Worm (Caenorhabditis elegans): ENCODE results near the gene mam-5.

mam-5 gene

ce11 chrV:9927381-9927780 lies 25.1 kb upstream of the mam-5 start:
- no peak for TF ChIP-seq sem-2 (GFP tag; optimal IDR thresholded peaks at IDR 0.05)
- TF ChIP-seq cnd-1 (tag; optimal IDR thresholded peaks at IDR 0.05), result no peak
- TF ChIP-seq snpc-4 (tag; optimal IDR thresholded peaks at IDR 0.05), result no peak
- no peak for TF ChIP-seq ceh-83 (GFP tag; optimal IDR thresholded peaks at IDR 0.05)
- TF ChIP-seq ztf-11 (tag; optimal IDR thresholded peaks at IDR 0.05), result no peak
- no peak for TF ChIP-seq lin-32 (GFP tag; optimal IDR thresholded peaks at IDR 0.05)
- no peak for TF ChIP-seq mls-2 (tag; optimal IDR thresholded peaks at IDR 0.05)
- no peak for TF ChIP-seq nhr-237 (tag; optimal IDR thresholded peaks at IDR 0.05)

DNA sequence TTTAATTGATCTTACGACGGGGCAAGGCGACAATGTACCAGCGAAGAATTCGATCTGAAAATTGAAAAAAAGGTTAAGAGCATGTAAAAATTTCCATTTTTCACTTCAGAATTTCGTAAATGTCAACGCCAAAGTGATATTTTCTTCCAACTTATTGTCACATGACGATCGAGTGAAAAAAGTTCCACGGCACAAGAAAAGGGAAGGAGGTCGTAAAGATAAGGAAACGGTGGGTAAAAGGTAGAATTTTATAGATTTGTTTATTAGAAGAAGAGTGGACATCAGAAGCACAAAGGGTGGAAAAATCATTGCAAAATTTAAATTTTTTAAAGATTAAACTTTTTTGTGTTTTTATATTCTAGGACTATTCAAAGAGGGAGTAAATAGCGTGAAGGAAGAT lies 24.5 kb upstream of the mam-5 start:
- TF ChIP-seq ceh-39 (tag; optimal IDR thresholded peaks at IDR 0.05) (no peak), pha-4 (tag; optimal IDR thresholded peaks at IDR 0.05) (no peak), flh-1 (GFP tag; optimal IDR thresholded peaks at IDR 0.05) (no peak), unc-62 (GFP tag; optimal IDR thresholded peaks at IDR 0.05) (no peak), mep-1 (tag; optimal IDR thresholded peaks at IDR 0.05) (no peak), nhr-76 (tag; optimal IDR thresholded peaks at IDR 0.05) (no peak), ces-1 (GFP tag; optimal IDR thresholded peaks at IDR 0.05) (no peak), tbx-8 (GFP tag; optimal IDR thresholded peaks at IDR 0.05) (no peak), mls-2 (tag; optimal IDR thresholded peaks at IDR 0.05) (no peak), elt-1 (tag; optimal IDR thresholded peaks at IDR 0.05; ENCODE audit: borderline replicate concordance, insufficient read depth) (no peak)

ce11 chrV:9930612-9931065 lies 21.9 kb upstream of the mam-5 start, which contains the start of the genes rmh-2 and suds-3:
Gene rmh-2 (minus strand): TSS chrV:9930775.
Gene suds-3 (plus strand): TSS chrV:9931015.
- TF ChIP-seq flh-1 (GFP tag; optimal IDR thresholded peaks at IDR 0.05) (no peak), ceh-43 (GFP tag; optimal IDR thresholded peaks at IDR 0.05) (no peak), sptf-1 (tag; optimal IDR thresholded peaks at IDR 0.05) (peak; percentile 0), M03D4.4 (tag; optimal IDR thresholded peaks at IDR 0.05) (peak; percentile 13), lsy-2 (tag; optimal IDR thresholded peaks at IDR 0.05) (peak; percentile 21), mep-1 (tag; optimal IDR thresholded peaks at IDR 0.05) (peak; percentile 66)

ce11 chrV:9937435-9937834 lies 15.1 kb upstream of the mam-5 start, which contains the start of gene srj-33:
Gene srj-33 (minus strand): TSS chrV:9937535.
- no peak for TF ChIP-seq nhr-2 (tag; optimal IDR thresholded peaks at IDR 0.05)
- no peak for TF ChIP-seq unc-39 (tag; optimal IDR thresholded peaks at IDR 0.05)
- no peak for TF ChIP-seq mls-2 (tag; optimal IDR thresholded peaks at IDR 0.05)
- no peak for TF ChIP-seq ham-2 (GFP tag; optimal IDR thresholded peaks at IDR 0.05)
- TF ChIP-seq lin-32 (GFP tag; optimal IDR thresholded peaks at IDR 0.05), result no peak
- no peak for TF ChIP-seq tbx-8 (GFP tag; optimal IDR thresholded peaks at IDR 0.05)
- no peak for TF ChIP-seq ceh-43 (GFP tag; optimal IDR thresholded peaks at IDR 0.05)
- no peak for TF ChIP-seq ztf-11 (tag; optimal IDR thresholded peaks at IDR 0.05)
- no peak for TF ChIP-seq unc-120 (tag; optimal IDR thresholded peaks at IDR 0.05; ENCODE audit: poor library complexity, severe bottlenecking)
- no peak for TF ChIP-seq blmp-1 (tag; optimal IDR thresholded peaks at IDR 0.05)
- TF ChIP-seq ceh-83 (GFP tag; optimal IDR thresholded peaks at IDR 0.05), result no peak
- no peak for TF ChIP-seq ces-1 (GFP tag; optimal IDR thresholded peaks at IDR 0.05)
- TF ChIP-seq snpc-4 (tag; optimal IDR thresholded peaks at IDR 0.05), result no peak
- no peak for TF ChIP-seq lsy-2 (tag; optimal IDR thresholded peaks at IDR 0.05)
- TF ChIP-seq lin-13 (tag; optimal IDR thresholded peaks at IDR 0.05), result no peak
- TF ChIP-seq ceh-39 (tag; optimal IDR thresholded peaks at IDR 0.05), result no peak
- no peak for TF ChIP-seq nhr-12 (tag; optimal IDR thresholded peaks at IDR 0.05)

- no peak for TF ChIP-seq nhr-12 (tag; optimal IDR thresholded peaks at IDR 0.05)
- TF ChIP-seq lsy-2 (tag; optimal IDR thresholded peaks at IDR 0.05), result no peak
- TF ChIP-seq ceh-43 (GFP tag; optimal IDR thresholded peaks at IDR 0.05), result no peak
- no peak for TF ChIP-seq drap-1 (GFP tag; optimal IDR thresholded peaks at IDR 0.05)
- no peak for TF ChIP-seq ham-2 (GFP tag; optimal IDR thresholded peaks at IDR 0.05)
- TF ChIP-seq unc-62 (GFP tag; optimal IDR thresholded peaks at IDR 0.05), result no peak
- TF ChIP-seq elt-1 (tag; optimal IDR thresholded peaks at IDR 0.05; ENCODE audit: borderline replicate concordance, insufficient read depth), result no peak
These were observed 9.5 kb upstream of the mam-5 start, which contains the start of gene fipr-12 for ce11 chrV:9943039-9943438. Gene fipr-12 (plus strand): TSS chrV:9943339.

DNA sequence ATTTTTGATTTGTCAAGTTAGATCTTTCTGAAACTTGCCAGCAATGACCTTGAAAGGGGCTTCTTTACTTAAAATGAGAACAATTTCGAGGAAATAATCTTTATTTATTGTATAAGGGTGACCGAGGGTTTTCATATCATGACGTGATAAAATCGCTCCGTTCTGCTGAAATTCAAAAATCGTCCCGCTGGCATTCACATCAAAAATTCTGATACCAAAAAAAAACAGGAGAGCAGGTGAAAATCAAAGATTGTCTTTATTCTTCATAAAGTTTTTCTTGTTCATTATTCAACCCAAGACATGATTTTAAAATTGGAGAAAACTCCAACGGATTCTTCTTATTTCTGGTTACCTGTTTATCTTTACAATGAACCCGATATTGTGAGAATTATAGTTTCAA lies 8.4 kb upstream of the mam-5 start, which contains the start of gene sre-28:
TSS of gene sre-28 (plus strand) at position 301 of the 400 bp plus-strand sequence.
- TF ChIP-seq drap-1 (GFP tag; optimal IDR thresholded peaks at IDR 0.05) (no peak), nhr-28 (tag; optimal IDR thresholded peaks at IDR 0.05) (no peak), zip-8 (tag; optimal IDR thresholded peaks at IDR 0.05) (no peak), snpc-4 (tag; optimal IDR thresholded peaks at IDR 0.05) (no peak), ham-2 (GFP tag; optimal IDR thresholded peaks at IDR 0.05) (no peak), lsy-2 (tag; optimal IDR thresholded peaks at IDR 0.05) (no peak), nhr-76 (tag; optimal IDR thresholded peaks at IDR 0.05) (no peak), ztf-11 (tag; optimal IDR thresholded peaks at IDR 0.05) (no peak), lin-13 (tag; optimal IDR thresholded peaks at IDR 0.05) (no peak), sptf-1 (tag; optimal IDR thresholded peaks at IDR 0.05) (no peak)
